Fruit fly (Drosophila melanogaster): Measurements from ENCODE around the gene CG15255.
"Not testable (repeated sequence)": the region's sequence is repeated elsewhere in the genome, so short reads cannot be mapped to it uniquely, and the experiment has no call there.

CG15255 gene

DNA sequence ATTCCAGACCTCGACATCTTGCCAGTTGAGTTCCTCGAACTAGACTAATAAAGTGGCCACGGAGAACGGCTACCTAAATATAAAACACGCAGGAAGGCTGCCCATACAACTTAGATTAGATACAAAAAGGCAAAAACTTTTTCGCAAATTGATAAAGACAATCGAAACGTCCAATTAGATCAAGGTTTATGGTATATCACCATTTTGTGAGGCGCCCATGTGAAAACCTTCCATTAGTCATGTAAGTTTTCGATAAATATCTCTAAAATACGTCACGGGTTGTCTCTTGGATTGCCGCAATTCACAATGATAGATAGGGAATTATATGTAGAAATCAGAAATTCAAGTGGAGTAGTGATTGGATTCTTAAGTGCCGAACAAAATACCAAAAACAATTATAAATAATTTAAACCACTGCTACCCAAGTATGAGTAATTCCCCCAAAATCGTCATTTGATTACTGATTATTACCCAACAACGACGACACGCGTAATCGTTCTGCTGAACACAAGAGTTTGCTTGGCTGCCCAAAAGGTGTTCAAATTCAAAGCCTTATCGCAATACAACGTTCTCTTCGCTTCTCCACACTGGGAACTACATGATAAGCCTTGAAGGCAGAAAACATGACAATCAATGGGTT lies at the start of gene CG15255:
Gene CG15255, minus strand, starts transcription at position 51 of the 640 bp plus-strand sequence.
- no peak for TF ChIP-seq EcR (GFP tag; optimal IDR thresholded peaks at IDR 0.05)
- TF ChIP-seq psq (optimal IDR thresholded peaks at IDR 0.05), result no peak
- TF ChIP-seq pan (optimal IDR thresholded peaks at IDR 0.05), result no peak
- no peak for TF ChIP-seq CG8478 (optimal IDR thresholded peaks at IDR 0.05)
- TF ChIP-seq Dll (optimal IDR thresholded peaks at IDR 0.05), result no peak

dm6 chr2L:15660741-15661140 lies 49.2 kb upstream of the CG15255 start, which contains the start of gene CG18477:
Gene CG18477 (plus strand): TSS chr2L:15661041.
- not testable (repeated sequence) for TF ChIP-seq usp (GFP tag; optimal IDR thresholded peaks at IDR 0.05); pan (optimal IDR thresholded peaks at IDR 0.05); CG8478 (optimal IDR thresholded peaks at IDR 0.05)

DNA sequence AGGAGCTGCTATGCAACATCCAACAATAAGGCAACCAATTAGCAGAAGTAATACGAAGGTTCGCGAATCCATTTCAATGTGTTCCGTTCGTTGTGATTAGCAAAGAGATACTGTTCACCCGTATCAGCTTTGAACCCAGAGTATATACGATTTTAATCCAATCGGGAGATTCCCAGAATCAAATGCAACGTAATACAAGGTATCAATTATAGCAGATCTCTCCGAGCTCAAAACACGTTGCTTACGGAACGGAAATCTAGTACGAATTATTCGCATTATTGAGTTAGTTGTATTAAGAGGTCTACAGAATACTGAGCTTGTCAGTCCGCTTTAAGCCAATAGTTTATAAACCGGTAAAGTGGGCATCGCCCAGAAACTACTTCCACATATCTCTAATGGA lies 47.9 kb upstream of the CG15255 start, which contains the start of gene CG44141:
Gene CG44141, minus strand, starts transcription at position 101 of the 400 bp plus-strand sequence.
- not testable (repeated sequence) for TF ChIP-seq pan (optimal IDR thresholded peaks at IDR 0.05); EcR (GFP tag; optimal IDR thresholded peaks at IDR 0.05); usp (GFP tag; optimal IDR thresholded peaks at IDR 0.05)

dm6 chr2L:15643791-15644190 lies 32.3 kb upstream of the CG15255 start:
- TF ChIP-seq pan (optimal IDR thresholded peaks at IDR 0.05) (no peak), usp (GFP tag; optimal IDR thresholded peaks at IDR 0.05) (no peak), EcR (GFP tag; optimal IDR thresholded peaks at IDR 0.05) (no peak), psq (optimal IDR thresholded peaks at IDR 0.05) (no peak), Dll (optimal IDR thresholded peaks at IDR 0.05) (no peak), CG8478 (optimal IDR thresholded peaks at IDR 0.05) (no peak)

DNA sequence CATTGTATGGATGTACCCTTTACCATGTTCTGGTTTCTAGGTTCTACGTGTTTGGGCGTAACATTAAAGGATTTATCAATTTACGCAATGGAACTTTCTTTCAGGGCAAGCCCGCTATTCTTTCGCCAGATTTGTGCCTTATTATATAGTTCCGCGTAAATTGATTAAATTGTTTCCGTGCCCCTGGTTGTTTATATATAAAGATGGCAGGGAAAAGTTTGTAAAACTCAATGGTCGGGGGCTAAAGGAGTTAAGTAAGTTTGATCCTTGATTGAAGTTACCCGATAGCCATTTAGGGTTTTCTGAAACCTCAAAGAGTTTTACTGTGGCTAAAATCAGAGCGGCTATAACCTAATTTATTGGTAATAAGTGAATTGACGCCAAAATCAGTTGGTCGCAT lies 30.1 kb upstream of the CG15255 start:
- TF ChIP-seq EcR (GFP tag; optimal IDR thresholded peaks at IDR 0.05) (no peak), CG8478 (optimal IDR thresholded peaks at IDR 0.05) (no peak), usp (GFP tag; optimal IDR thresholded peaks at IDR 0.05) (no peak)

dm6 chr2L:15629596-15630168 lies 18.2 kb upstream of the CG15255 start, which contains the start of gene CG18480:
Gene CG18480 (plus strand): TSS chr2L:15630002.
- no peak for TF ChIP-seq Dll (optimal IDR thresholded peaks at IDR 0.05)
- no peak for TF ChIP-seq pan (optimal IDR thresholded peaks at IDR 0.05)
- TF ChIP-seq usp (GFP tag; optimal IDR thresholded peaks at IDR 0.05), result no peak
- TF ChIP-seq CG8478 (optimal IDR thresholded peaks at IDR 0.05), result no peak
- TF ChIP-seq psq (optimal IDR thresholded peaks at IDR 0.05), result no peak
- TF ChIP-seq EcR (GFP tag; optimal IDR thresholded peaks at IDR 0.05), result no peak

dm6 chr2L:15628378-15628777 lies 16.9 kb upstream of the CG15255 start, which contains the start of gene CG7631:
Gene CG7631 (plus strand): TSS chr2L:15628678.
- TF ChIP-seq pan (optimal IDR thresholded peaks at IDR 0.05) (no peak), usp (GFP tag; optimal IDR thresholded peaks at IDR 0.05) (no peak), psq (optimal IDR thresholded peaks at IDR 0.05) (no peak), CG8478 (optimal IDR thresholded peaks at IDR 0.05) (no peak), Dll (optimal IDR thresholded peaks at IDR 0.05) (no peak), EcR (GFP tag; optimal IDR thresholded peaks at IDR 0.05) (no peak)

DNA sequence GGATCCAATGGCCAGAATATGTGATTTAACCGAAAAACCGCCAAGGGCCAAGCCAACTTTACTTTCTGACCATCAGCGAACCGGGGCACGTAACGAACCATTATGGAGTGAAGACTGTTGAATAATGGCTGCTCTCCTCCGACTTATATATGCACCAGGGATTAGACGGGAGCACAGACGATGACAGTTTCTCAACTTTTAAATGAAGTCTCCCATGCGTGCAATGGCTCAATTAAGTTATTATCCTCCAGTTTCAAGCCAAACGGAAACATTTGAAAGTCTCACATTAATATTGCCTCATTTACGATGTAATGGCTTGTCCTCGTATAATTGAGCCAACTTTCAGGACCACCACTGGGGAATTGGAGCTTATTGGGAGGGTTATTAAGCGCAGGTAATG lies 11.9 kb upstream of the CG15255 start, which contains the start of gene Or35a:
Gene Or35a, minus strand, starts transcription at position 101 of the 400 bp plus-strand sequence.
- TF ChIP-seq Dll (optimal IDR thresholded peaks at IDR 0.05), result no peak
- TF ChIP-seq psq (optimal IDR thresholded peaks at IDR 0.05), result no peak
- no peak for TF ChIP-seq pan (optimal IDR thresholded peaks at IDR 0.05)
- TF ChIP-seq CG8478 (optimal IDR thresholded peaks at IDR 0.05), result no peak
- no peak for TF ChIP-seq EcR (GFP tag; optimal IDR thresholded peaks at IDR 0.05)
- TF ChIP-seq usp (GFP tag; optimal IDR thresholded peaks at IDR 0.05), result no peak

DNA sequence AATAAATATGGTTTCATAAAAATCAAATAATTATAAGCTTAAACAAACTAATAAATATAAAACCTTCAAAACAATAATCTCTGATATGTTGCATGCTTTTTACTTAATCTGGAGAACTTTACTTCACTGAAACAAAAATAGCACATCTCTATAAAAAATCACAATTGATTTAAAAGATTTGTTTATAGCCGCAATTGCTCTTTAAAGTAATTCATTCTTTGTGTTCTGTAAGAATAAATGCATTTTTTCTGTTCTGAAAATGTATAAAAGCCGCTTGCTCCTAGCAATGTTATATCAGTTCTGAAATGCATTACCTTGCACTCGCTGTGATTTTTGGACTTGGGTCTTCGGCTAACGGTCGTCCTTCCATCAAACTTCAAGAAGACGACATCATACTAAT lies 5.2 kb upstream of the CG15255 start, which contains the start of gene CG11865:
Gene CG11865, plus strand, starts transcription at position 301 of the 400 bp plus-strand sequence.
- TF ChIP-seq pan (optimal IDR thresholded peaks at IDR 0.05) (no peak), psq (optimal IDR thresholded peaks at IDR 0.05) (no peak), usp (GFP tag; optimal IDR thresholded peaks at IDR 0.05) (no peak), Dll (optimal IDR thresholded peaks at IDR 0.05) (no peak), CG8478 (optimal IDR thresholded peaks at IDR 0.05) (no peak), EcR (GFP tag; optimal IDR thresholded peaks at IDR 0.05) (no peak)

DNA sequence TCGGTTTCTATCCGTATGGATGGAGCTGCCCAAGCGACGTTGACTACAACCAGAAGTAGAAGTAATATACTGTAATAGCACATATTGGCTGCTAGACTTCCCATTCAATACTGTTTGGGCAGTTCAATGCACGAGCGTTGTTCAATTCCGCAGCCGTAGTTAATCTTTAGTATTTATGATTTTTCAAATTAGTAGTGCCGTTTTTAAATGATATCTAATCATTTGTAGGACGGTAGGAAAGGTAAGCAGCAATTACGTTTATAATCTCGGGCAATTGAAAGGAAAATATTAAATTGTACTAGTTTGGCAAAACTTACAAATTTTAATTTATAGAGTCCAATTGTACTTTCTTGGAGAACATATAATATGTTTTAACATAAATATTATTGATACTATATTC lies 4.7 kb upstream of the CG15255 start, which contains the start of gene CG15253:
Gene CG15253, minus strand, starts transcription at position 101 of the 400 bp plus-strand sequence.
- no peak for TF ChIP-seq CG8478 (optimal IDR thresholded peaks at IDR 0.05)
- no peak for TF ChIP-seq EcR (GFP tag; optimal IDR thresholded peaks at IDR 0.05)
- no peak for TF ChIP-seq Dll (optimal IDR thresholded peaks at IDR 0.05)
- TF ChIP-seq pan (optimal IDR thresholded peaks at IDR 0.05), result no peak

dm6 chr2L:15614728-15615127 lies 3.2 kb upstream of the CG15255 start, which contains the start of gene CG15254:
Gene CG15254 (minus strand): TSS chr2L:15614828.
- TF ChIP-seq usp (GFP tag; optimal IDR thresholded peaks at IDR 0.05) (no peak), pan (optimal IDR thresholded peaks at IDR 0.05) (no peak), EcR (GFP tag; optimal IDR thresholded peaks at IDR 0.05) (no peak), psq (optimal IDR thresholded peaks at IDR 0.05) (no peak), CG8478 (optimal IDR thresholded peaks at IDR 0.05) (no peak), Dll (optimal IDR thresholded peaks at IDR 0.05) (no peak)

DNA sequence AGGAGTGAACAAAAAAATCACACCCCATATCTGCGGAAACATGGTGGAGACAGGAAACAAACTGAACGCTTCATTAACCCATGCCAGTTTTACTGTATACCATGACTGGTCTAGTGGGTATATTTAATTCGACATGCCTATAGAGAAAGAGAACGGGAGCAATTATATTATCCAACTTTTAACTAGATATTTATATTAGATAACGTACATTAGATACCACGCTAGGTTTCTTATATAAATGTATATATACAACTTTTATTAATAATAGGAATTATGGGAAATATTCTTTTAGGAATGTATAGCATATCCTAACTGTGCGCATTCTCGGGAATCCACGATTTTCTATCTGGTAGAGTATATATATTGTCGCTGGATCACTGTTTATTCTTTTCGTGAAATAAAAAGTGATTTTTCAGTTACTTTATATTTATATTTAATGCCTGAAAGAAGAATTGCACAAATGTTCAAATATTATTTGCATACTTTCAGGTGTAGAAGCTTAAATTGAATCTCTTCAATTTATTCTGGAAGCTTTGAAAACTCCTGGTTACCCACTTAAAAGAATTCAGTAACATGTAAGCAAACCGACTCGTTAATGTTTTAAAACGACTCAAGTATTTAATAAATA lies 1.9 kb upstream of the CG15255 start, which contains the start of gene Semp1:
Gene Semp1, minus strand, starts transcription at position 51 of the 628 bp plus-strand sequence.
- TF ChIP-seq psq (optimal IDR thresholded peaks at IDR 0.05) (no peak), Dll (optimal IDR thresholded peaks at IDR 0.05) (no peak), pan (optimal IDR thresholded peaks at IDR 0.05) (no peak), EcR (GFP tag; optimal IDR thresholded peaks at IDR 0.05) (no peak), usp (GFP tag; optimal IDR thresholded peaks at IDR 0.05) (no peak), CG8478 (optimal IDR thresholded peaks at IDR 0.05) (no peak)
